Worm (Caenorhabditis elegans): ENCODE measurements around the gene fbxa-135.

DNA sequence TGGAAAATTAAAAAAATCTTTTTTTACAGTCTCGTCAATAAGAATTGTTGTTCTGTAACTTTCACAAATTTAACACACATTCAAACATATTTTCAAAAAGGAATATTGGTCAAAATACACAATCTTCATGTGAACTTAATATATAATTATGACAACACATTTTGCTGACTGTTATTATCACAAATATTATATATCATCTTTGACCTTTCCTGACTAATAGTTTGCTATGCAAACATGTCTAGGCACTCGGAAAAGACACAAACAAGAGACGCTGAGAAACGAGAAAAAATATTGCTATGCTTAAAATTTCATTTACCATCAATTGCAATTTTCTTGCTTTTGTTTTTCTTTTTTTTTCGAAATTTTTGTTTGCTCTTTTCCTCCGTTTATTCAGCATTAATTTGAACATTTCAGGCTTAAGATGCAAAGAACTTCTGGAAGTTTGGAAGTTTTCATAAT lies at the start of gene fbxa-135:
- no peak for TF ChIP-seq pha-4 (tag; optimal IDR thresholded peaks at IDR 0.05)
- no peak for TF ChIP-seq lsy-2 (tag; optimal IDR thresholded peaks at IDR 0.05)
- TF ChIP-seq nhr-28 (tag; optimal IDR thresholded peaks at IDR 0.05): no peak
- TF ChIP-seq nhr-237 (tag; optimal IDR thresholded peaks at IDR 0.05): no peak
- TF ChIP-seq nhr-12 (tag; optimal IDR thresholded peaks at IDR 0.05): no peak
- TF ChIP-seq nhr-76 (tag; optimal IDR thresholded peaks at IDR 0.05): no peak

Data from whole organism, mixed stage, embryonic.